Fruit fly (Drosophila melanogaster) whole organism, embryonic: Measurements from ENCODE around the gene CG7739.

Experiments
- BEAF-32 ChIP-seq: fragments of 200-800 bp; sonication (Bioruptor generic); optimal IDR thresholded peaks from 3 replicates; lab custom pipeline; 2017; ENCODE audit warnings: missing biosample characterization, missing genetic modification characterization, mild to moderate bottlenecking, moderate library complexity, missing genetic modification reagents
- CG10979 ChIP-seq: fragments of 200-800 bp; sonication (Bioruptor generic); optimal IDR thresholded peaks from 2 replicates; lab custom pipeline; 2018; ENCODE audit warnings: missing biosample characterization, mild to moderate bottlenecking, missing genetic modification characterization, moderate library complexity
- CG12071 ChIP-seq: fragments of 200-800 bp; sonication (Bioruptor generic); optimal IDR thresholded peaks from 3 replicates; lab custom pipeline; 2018; ENCODE audit warnings: missing biosample characterization, mild to moderate bottlenecking, missing genetic modification characterization
- CG12299 ChIP-seq: fragments of 200-800 bp; sonication (Bioruptor generic); optimal IDR thresholded peaks from 2 replicates; lab custom pipeline; 2018; ENCODE audit warnings: missing biosample characterization, mild to moderate bottlenecking, missing genetic modification characterization
- CG12942 ChIP-seq: fragments of 200-800 bp; sonication (Bioruptor generic); optimal IDR thresholded peaks from 3 replicates; lab custom pipeline; 2016; ENCODE audit warnings: missing biosample characterization, missing genetic modification characterization
- CG13894 ChIP-seq: fragments of 200-800 bp; sonication (Bioruptor generic); optimal IDR thresholded peaks from 3 replicates; lab custom pipeline; 2018; ENCODE audit warnings: missing biosample characterization, mild to moderate bottlenecking, missing genetic modification characterization, moderate library complexity
- CG15514 ChIP-seq: fragments of 200-800 bp; sonication (Bioruptor generic); optimal IDR thresholded peaks from 3 replicates; lab custom pipeline; 2017; ENCODE audit warnings: missing biosample characterization, missing genetic modification characterization, mild to moderate bottlenecking, moderate library complexity, missing genetic modification reagents
- CG15601 ChIP-seq: fragments of 200-800 bp; sonication (Bioruptor generic); optimal IDR thresholded peaks from 3 replicates; lab custom pipeline; 2019; ENCODE audit warnings: missing biosample characterization, mild to moderate bottlenecking, missing genetic modification characterization, moderate library complexity
- CG1602 ChIP-seq: fragments of 200-800 bp; sonication (Bioruptor generic); optimal IDR thresholded peaks from 3 replicates; lab custom pipeline; 2016; ENCODE audit warnings: missing biosample characterization, missing genetic modification characterization
- CG2129 ChIP-seq: fragments of 200-800 bp; sonication (Bioruptor generic); IDR thresholded peaks from 2 replicates; pipeline ENCODE4 v1.3.6; 2022; ENCODE audit warnings: missing biosample characterization, missing genetic modification characterization; ENCODE audit not compliant: partially characterized antibody
- CG3163 ChIP-seq: fragments of 200-800 bp; sonication (Bioruptor generic); optimal IDR thresholded peaks from 3 replicates; lab custom pipeline; 2016; ENCODE audit warnings: missing biosample characterization, missing genetic modification characterization
- CG4360 ChIP-seq: fragments of 200-800 bp; sonication (Bioruptor generic); IDR thresholded peaks from 2 replicates; pipeline ENCODE4 v1.3.6; 2022; ENCODE audit warnings: missing biosample characterization, missing genetic modification characterization
- CG4854 ChIP-seq: fragments of 200-800 bp; sonication (Bioruptor generic); optimal IDR thresholded peaks from 2 replicates; lab custom pipeline; 2016; ENCODE audit warnings: missing biosample characterization, missing genetic modification characterization, inconsistent platforms
- CG7357 ChIP-seq: fragments of 200-800 bp; sonication (Bioruptor generic); IDR thresholded peaks from 3 replicates; pipeline ENCODE4 v1.3.6; 2022; ENCODE audit warnings: missing biosample characterization, missing genetic modification characterization
- CG7745 ChIP-seq: fragments of 200-800 bp; sonication (Bioruptor generic); optimal IDR thresholded peaks from 2 replicates; lab custom pipeline; 2018; ENCODE audit warnings: missing biosample characterization, mild to moderate bottlenecking, missing genetic modification characterization, moderate library complexity
- CG8478 ChIP-seq: fragments of >200 bp; optimal IDR thresholded peaks from 2 replicates; lab custom pipeline; 2018
- CG9609 ChIP-seq: fragments of 200-800 bp; sonication (Bioruptor generic); optimal IDR thresholded peaks from 3 replicates; lab custom pipeline; 2016; ENCODE audit warnings: missing biosample characterization, missing genetic modification characterization
- D19B ChIP-seq: fragments of 200-800 bp; sonication (Bioruptor generic); optimal IDR thresholded peaks from 2 replicates; lab custom pipeline; 2017; ENCODE audit warnings: missing biosample characterization, mild to moderate bottlenecking, missing genetic modification characterization
- Lhr ChIP-seq: fragments of 200-800 bp; sonication (Bioruptor generic); optimal IDR thresholded peaks from 3 replicates; lab custom pipeline; 2017; ENCODE audit warnings: mild to moderate bottlenecking, missing biosample characterization, missing genetic modification reagents, missing genetic modification characterization
- Max ChIP-seq: fragments of 200-800 bp; sonication (Bioruptor generic); optimal IDR thresholded peaks from 2 replicates; lab custom pipeline; 2016; ENCODE audit warnings: missing biosample characterization, mild to moderate bottlenecking, missing genetic modification characterization
- Med ChIP-seq: fragments of 200-800 bp; sonication (Bioruptor generic); peaks from one replicate; lab custom pipeline; 2016; ENCODE audit warnings: missing biosample characterization, missing genetic modification characterization, mild to moderate bottlenecking, inconsistent platforms, moderate library complexity
- Mrtf ChIP-seq: fragments of 200-800 bp; sonication (Bioruptor generic); IDR thresholded peaks from 3 replicates; pipeline ENCODE4 v1.3.6; 2022; ENCODE audit warnings: missing biosample characterization, missing genetic modification characterization
- NfI ChIP-seq: fragments of 200-800 bp; sonication (Bioruptor generic); optimal IDR thresholded peaks from 3 replicates; lab custom pipeline; 2018; ENCODE audit warnings: missing biosample characterization, mild to moderate bottlenecking, missing genetic modification characterization, moderate library complexity
- Rx ChIP-seq: fragments of 200-800 bp; sonication (Bioruptor generic); IDR thresholded peaks from 2 replicates; pipeline ENCODE4 v1.3.6; 2022; ENCODE audit warnings: missing biosample characterization, missing genetic modification characterization
- Ssrp ChIP-seq: fragments of 200-800 bp; sonication (Bioruptor generic); optimal IDR thresholded peaks from 2 replicates; lab custom pipeline; 2018; ENCODE audit warnings: missing biosample characterization, mild to moderate bottlenecking, missing genetic modification characterization, moderate library complexity
- Stat92E ChIP-seq, 3 experiments: fragments of >200 bp in 2 of 3; fragments of 200-800 bp in 1 of 3; sonication (Bioruptor generic) in 1 of 3; optimal IDR thresholded peaks; 2 replicates each; lab custom pipeline; 2017 to 2019; ENCODE audit warnings: missing biosample characterization in 3 of 3, missing genetic modification characterization in 3 of 3, mild to moderate bottlenecking in 1 of 3, moderate library complexity in 1 of 3
- chn ChIP-seq: fragments of 200-800 bp; sonication (Bioruptor generic); optimal IDR thresholded peaks from 2 replicates; lab custom pipeline; 2016; ENCODE audit warnings: missing biosample characterization, missing genetic modification characterization
- dan ChIP-seq: fragments of 200-800 bp; sonication (Bioruptor generic); IDR thresholded peaks from 2 replicates; pipeline ENCODE4 v1.3.6; 2022; ENCODE audit warnings: missing biosample characterization, missing genetic modification characterization
- dysf ChIP-seq: fragments of 200-800 bp; sonication (Bioruptor generic); IDR thresholded peaks from 3 replicates; pipeline ENCODE4 v1.3.6; 2022; ENCODE audit warnings: missing biosample characterization, missing genetic modification characterization
- fd64A ChIP-seq: fragments of 200-800 bp; sonication (Bioruptor generic); optimal IDR thresholded peaks from 3 replicates; lab custom pipeline; 2018; ENCODE audit warnings: missing biosample characterization, mild to moderate bottlenecking, missing genetic modification characterization
- fu2 ChIP-seq: fragments of 200-800 bp; sonication (Bioruptor generic); optimal IDR thresholded peaks from 2 replicates; lab custom pipeline; 2016; ENCODE audit warnings: missing biosample characterization, missing genetic modification characterization
- grau ChIP-seq: fragments of 200-800 bp; optimal IDR thresholded peaks from 3 replicates; lab custom pipeline; 2019; ENCODE audit warnings: missing biosample characterization, mild to moderate bottlenecking, missing genetic modification characterization, moderate library complexity
- grn ChIP-seq: fragments of 200-800 bp; sonication (Bioruptor generic); optimal IDR thresholded peaks from 3 replicates; lab custom pipeline; 2017; ENCODE audit warnings: missing biosample characterization, missing genetic modification characterization
- gro ChIP-seq: fragments of 200-800 bp; sonication (Bioruptor generic); optimal IDR thresholded peaks from 2 replicates; lab custom pipeline; 2016; ENCODE audit warnings: missing biosample characterization, missing genetic modification characterization
- her ChIP-seq: fragments of 200-800 bp; sonication (Bioruptor generic); optimal IDR thresholded peaks from 2 replicates; lab custom pipeline; 2016; ENCODE audit warnings: missing biosample characterization, missing genetic modification characterization
- kah ChIP-seq: fragments of 200-800 bp; sonication (Bioruptor generic); optimal IDR thresholded peaks from 2 replicates; lab custom pipeline; 2018; ENCODE audit warnings: missing biosample characterization, mild to moderate bottlenecking, missing genetic modification characterization
- mam ChIP-seq: fragments of 200-800 bp; sonication (Bioruptor generic); optimal IDR thresholded peaks from 3 replicates; lab custom pipeline; 2016; ENCODE audit warnings: missing biosample characterization, missing genetic modification characterization
- nom ChIP-seq: fragments of 200-800 bp; sonication (Bioruptor generic); optimal IDR thresholded peaks from 2 replicates; lab custom pipeline; 2017; ENCODE audit warnings: missing biosample characterization, missing genetic modification characterization, mild to moderate bottlenecking, moderate library complexity, missing genetic modification reagents
- onecut ChIP-seq: fragments of 200-800 bp; sonication (Bioruptor generic); IDR thresholded peaks from 2 replicates; pipeline ENCODE4 v1.3.6; 2022; ENCODE audit warnings: missing biosample characterization, missing genetic modification characterization
- repo ChIP-seq: fragments of 200-800 bp; sonication (Bioruptor generic); optimal IDR thresholded peaks from 2 replicates; lab custom pipeline; 2016; ENCODE audit warnings: missing biosample characterization, missing genetic modification characterization
- salm ChIP-seq: fragments of 200-800 bp; sonication (Bioruptor generic); optimal IDR thresholded peaks from 2 replicates; lab custom pipeline; 2018; ENCODE audit warnings: missing biosample characterization, mild to moderate bottlenecking, missing genetic modification characterization
- sd ChIP-seq: fragments of 200-800 bp; sonication (Bioruptor generic); optimal IDR thresholded peaks from 3 replicates; lab custom pipeline; 2018; ENCODE audit warnings: missing biosample characterization, mild to moderate bottlenecking, missing genetic modification characterization, moderate library complexity
- stwl ChIP-seq: fragments of 200-800 bp; sonication (Bioruptor generic); optimal IDR thresholded peaks from 3 replicates; lab custom pipeline; 2018; ENCODE audit warnings: missing biosample characterization, mild to moderate bottlenecking, missing genetic modification characterization, moderate library complexity
- tin ChIP-seq: fragments of 200-800 bp; sonication (Bioruptor generic); optimal IDR thresholded peaks from 3 replicates; lab custom pipeline; 2016; ENCODE audit warnings: missing biosample characterization, missing genetic modification characterization
- tio ChIP-seq: fragments of 200-800 bp; sonication (Bioruptor generic); optimal IDR thresholded peaks from 2 replicates; lab custom pipeline; 2017; ENCODE audit warnings: missing biosample characterization, missing genetic modification characterization, inconsistent platforms
- tna ChIP-seq: fragments of 200-800 bp; sonication (Bioruptor generic); IDR thresholded peaks from 2 replicates; pipeline ENCODE4 v1.3.6; 2022; ENCODE audit warnings: missing biosample characterization, missing genetic modification characterization; ENCODE audit not compliant: partially characterized antibody
- tup ChIP-seq: fragments of 200-800 bp; sonication (Bioruptor generic); optimal IDR thresholded peaks from 2 replicates; lab custom pipeline; 2016; ENCODE audit warnings: missing biosample characterization, mild to moderate bottlenecking, missing genetic modification characterization, moderate library complexity
- unpg ChIP-seq: fragments of 200-800 bp; sonication (Bioruptor generic); optimal IDR thresholded peaks from 3 replicates; lab custom pipeline; 2018; ENCODE audit warnings: missing biosample characterization, mild to moderate bottlenecking, missing genetic modification characterization, moderate library complexity

CG7739 gene

dm6 chr3L:15587445-15588381 lies 24.8 kb upstream of the CG7739 start, which contains the start of gene CG7656 (continued):
- TF ChIP-seq Rx = 0 out of 2 replicates have a peak, but pooled peaks have one; percentile 10
- peak; percentile 98 for TF ChIP-seq Med (GFP tag; lab: Kevin White, UChicago)
- TF ChIP-seq CG12942 = peak; percentile 73
- TF ChIP-seq CG12071 (GFP tag; lab: Kevin White, UChicago) = peak; percentile 36
- TF ChIP-seq Stat92E (GFP tag; optimal IDR thresholded peaks at IDR 0.05; lab: Kevin White, UChicago) = no peak
- TF ChIP-seq grn (GFP tag; lab: Kevin White, UChicago) = no peak
- TF ChIP-seq dan (GFP tag; lab: Robert Waterston, UW) = no peak
- no peak for TF ChIP-seq Lhr (GFP tag; lab: Kevin White, UChicago)
- no peak for TF ChIP-seq nom (GFP tag; lab: Kevin White, UChicago)
- peak; percentile 52 for TF ChIP-seq unpg (GFP tag; lab: Kevin White, UChicago)
- TF ChIP-seq CG1602 (GFP tag; lab: Kevin White, UChicago) = peak; percentile 51
- no peak for TF ChIP-seq CG7357 (GFP tag; lab: Robert Waterston, UW)
- TF ChIP-seq D19B (GFP tag; lab: Kevin White, UChicago) = no peak
- TF ChIP-seq mam = peak; percentile 89
- TF ChIP-seq stwl (tag; lab: Kevin White, UChicago) = peak; percentile 59
- TF ChIP-seq fd64A = no peak
- peak; percentile 53 for TF ChIP-seq tup (GFP tag; lab: Kevin White, UChicago)
- no peak for TF ChIP-seq CG4854
- no peak for TF ChIP-seq CG15601 (tag; lab: Kevin White, UChicago)
- TF ChIP-seq salm = no peak
- TF ChIP-seq Mrtf (GFP tag; lab: Robert Waterston, UW) = peak; percentile 54; the same call in 2 of the 3 replicates
- TF ChIP-seq CG7745 (tag; lab: Kevin White, UChicago) = no peak
- TF ChIP-seq Ssrp (tag; lab: Kevin White, UChicago) = no peak
- no peak for TF ChIP-seq CG8478 (lab: Kevin White, UChicago)
- peak; percentile 63 for TF ChIP-seq repo (GFP tag; lab: Kevin White, UChicago)
- peak; percentile 73 for TF ChIP-seq NfI (GFP tag; lab: Kevin White, UChicago)
- no peak for TF ChIP-seq tna (GFP tag; lab: Robert Waterston, UW)
- TF ChIP-seq CG13894 (tag; lab: Kevin White, UChicago) = peak; percentile 25
- TF ChIP-seq tin (GFP tag; lab: Kevin White, UChicago) = peak; percentile 82
- peak; percentile 42 for TF ChIP-seq CG15514 (GFP tag; lab: Kevin White, UChicago)
- no peak for TF ChIP-seq tio
- TF ChIP-seq chn (GFP tag; lab: Kevin White, UChicago) = peak; percentile 83
- peak; percentile 43 for TF ChIP-seq Max (GFP tag; lab: Kevin White, UChicago)
- TF ChIP-seq gro (GFP tag; lab: Kevin White, UChicago) = peak; percentile 88
- TF ChIP-seq CG3163 = peak; percentile 48
- peak; percentile 71 for TF ChIP-seq CG9609 (GFP tag; lab: Kevin White, UChicago)
- peak; percentile 17 for TF ChIP-seq grau (tag; lab: Kevin White, UChicago)
- TF ChIP-seq fu2 (GFP tag; lab: Kevin White, UChicago) = peak; percentile 77
- TF ChIP-seq onecut (GFP tag; lab: Robert Waterston, UW) = peak; percentile 11; the same call in 1 of the 2 replicates
- peak; percentile 76 for TF ChIP-seq her (GFP tag; lab: Kevin White, UChicago)
- TF ChIP-seq kah (GFP tag; lab: Kevin White, UChicago) = no peak
- no peak for TF ChIP-seq CG2129 (GFP tag; lab: Robert Waterston, UW)
- peak; percentile 52; the same call in 2 of the 3 replicates for TF ChIP-seq dysf (GFP tag; lab: Robert Waterston, UW)
- TF ChIP-seq CG12299 (tag; lab: Kevin White, UChicago) = no peak
- peak; percentile 10 for TF ChIP-seq BEAF-32 (GFP tag; lab: Kevin White, UChicago)
- peak; percentile 99 for TF ChIP-seq sd (tag; lab: Kevin White, UChicago)
- TF ChIP-seq CG10979 (tag; lab: Kevin White, UChicago) = peak; percentile 17
- peak; percentile 65; the same call in 1 of the 2 replicates for TF ChIP-seq CG4360 (GFP tag; lab: Robert Waterston, UW)
